Worm (Caenorhabditis elegans) whole organism, mixed stage, embryonic: Measurements from ENCODE around the gene aakg-5.
A peak's percentile ranks its signal among the peaks of the same experiment; 100 is the strongest.

Source experiments
- M03D4.4 ChIP-seq: sonication (generic microtip); optimal IDR thresholded peaks from 2 replicates; lab custom pipeline; 2017; ENCODE audit warnings: mild to moderate bottlenecking, missing genetic modification characterization, missing compliant biosample characterization
- bed-3 ChIP-seq: fragments of 200-800 bp; sonication (Bioruptor generic); optimal IDR thresholded peaks from 3 replicates; lab custom pipeline; 2018; ENCODE audit warnings: mild to moderate bottlenecking, missing genetic modification characterization, moderate library complexity, missing compliant biosample characterization
- blmp-1 ChIP-seq: fragments of 150-350 bp; optimal IDR thresholded peaks from 2 replicates; lab custom pipeline; 2014; ENCODE audit warnings: missing biosample characterization, missing genetic modification characterization
- ceh-39 ChIP-seq: fragments of 150-350 bp; optimal IDR thresholded peaks from 2 replicates; lab custom pipeline; 2014; ENCODE audit warnings: missing biosample characterization, missing genetic modification characterization
- ceh-43 ChIP-seq: fragments of 200-800 bp; sonication (Bioruptor generic); optimal IDR thresholded peaks from 2 replicates; lab custom pipeline; 2018; ENCODE audit warnings: mild to moderate bottlenecking, missing genetic modification characterization, moderate library complexity, missing compliant biosample characterization
- ceh-83 ChIP-seq: fragments of 200-800 bp; sonication (Bioruptor generic); optimal IDR thresholded peaks from 2 replicates; lab custom pipeline; 2018; ENCODE audit warnings: mild to moderate bottlenecking, missing genetic modification characterization, missing compliant biosample characterization
- ces-1 ChIP-seq: fragments of 150-350 bp; optimal IDR thresholded peaks from 2 replicates; lab custom pipeline; 2014; ENCODE audit warnings: missing biosample characterization, missing genetic modification reagents, missing genetic modification characterization
- cnd-1 ChIP-seq: fragments of 200-800 bp; sonication (Bioruptor generic); optimal IDR thresholded peaks from 2 replicates; lab custom pipeline; 2018; ENCODE audit warnings: mild to moderate bottlenecking, missing genetic modification characterization, missing compliant biosample characterization
- drap-1 ChIP-seq: fragments of 200-800 bp; sonication (Bioruptor generic); optimal IDR thresholded peaks from 3 replicates; lab custom pipeline; 2018; ENCODE audit warnings: mild to moderate bottlenecking, missing genetic modification characterization, missing compliant biosample characterization
- elt-1 ChIP-seq: sonication (generic microtip); optimal IDR thresholded peaks from 2 replicates; lab custom pipeline; 2017; ENCODE audit warnings: missing genetic modification characterization, mild to moderate bottlenecking, missing compliant biosample characterization, antibody characterized with exemption, moderate library complexity, borderline replicate concordance; ENCODE audit not compliant: insufficient read depth
- elt-3 ChIP-seq: fragments of 150-350 bp; optimal IDR thresholded peaks from 2 replicates; lab custom pipeline; 2014; ENCODE audit warnings: missing biosample characterization, missing genetic modification characterization
- flh-1 ChIP-seq: fragments of 200-800 bp; sonication (Bioruptor generic); optimal IDR thresholded peaks from 2 replicates; lab custom pipeline; 2018; ENCODE audit warnings: mild to moderate bottlenecking, missing genetic modification characterization, moderate library complexity, missing compliant biosample characterization
- ham-2 ChIP-seq: fragments of 200-800 bp; sonication (Bioruptor generic); optimal IDR thresholded peaks from 2 replicates; lab custom pipeline; 2018; ENCODE audit warnings: mild to moderate bottlenecking, missing genetic modification characterization, missing compliant biosample characterization
- hlh-1 ChIP-seq: fragments of 150-350 bp; optimal IDR thresholded peaks from 2 replicates; lab custom pipeline; 2014; ENCODE audit warnings: missing biosample characterization, missing genetic modification reagents, missing genetic modification characterization
- lin-13 ChIP-seq: fragments of 150-350 bp; optimal IDR thresholded peaks from 2 replicates; lab custom pipeline; 2014; ENCODE audit warnings: missing biosample characterization, missing genetic modification characterization
- lin-32 ChIP-seq: fragments of 200-800 bp; sonication (Bioruptor generic); optimal IDR thresholded peaks from 2 replicates; lab custom pipeline; 2018; ENCODE audit warnings: mild to moderate bottlenecking, missing genetic modification characterization, missing compliant biosample characterization
- mab-5 ChIP-seq: fragments of 150-350 bp; optimal IDR thresholded peaks from 2 replicates; lab custom pipeline; 2014; ENCODE audit warnings: missing biosample characterization, missing genetic modification characterization
- mep-1 ChIP-seq: fragments of 150-350 bp; optimal IDR thresholded peaks from 2 replicates; lab custom pipeline; 2017; ENCODE audit warnings: missing biosample characterization, missing genetic modification reagents, missing genetic modification characterization, inconsistent platforms
- mls-2 ChIP-seq: sonication (generic microtip); optimal IDR thresholded peaks from 2 replicates; lab custom pipeline; 2016; ENCODE audit warnings: mild to moderate bottlenecking, missing genetic modification characterization, moderate library complexity, missing compliant biosample characterization
- nhr-237 ChIP-seq: fragments of 150-350 bp; optimal IDR thresholded peaks from 2 replicates; lab custom pipeline; 2014; ENCODE audit warnings: missing biosample characterization, missing genetic modification characterization
- nhr-28 ChIP-seq: fragments of 150-350 bp; optimal IDR thresholded peaks from 2 replicates; lab custom pipeline; 2014; ENCODE audit warnings: missing biosample characterization, missing genetic modification characterization
- nhr-76 ChIP-seq: sonication (generic microtip); optimal IDR thresholded peaks from 2 replicates; lab custom pipeline; 2017; ENCODE audit warnings: missing biosample characterization, missing genetic modification characterization
- sem-2 ChIP-seq: fragments of 200-800 bp; sonication (Bioruptor generic); optimal IDR thresholded peaks from 2 replicates; lab custom pipeline; 2018; ENCODE audit warnings: mild to moderate bottlenecking, missing genetic modification characterization, missing compliant biosample characterization
- snpc-4 ChIP-seq: fragments of 150-350 bp; optimal IDR thresholded peaks from 2 replicates; lab custom pipeline; 2014; ENCODE audit warnings: missing biosample characterization, missing genetic modification characterization
- sptf-1 ChIP-seq: sonication (generic microtip); optimal IDR thresholded peaks from 2 replicates; lab custom pipeline; 2017; ENCODE audit warnings: mild to moderate bottlenecking, missing genetic modification characterization, moderate library complexity, missing compliant biosample characterization
- tbx-8 ChIP-seq: fragments of 200-800 bp; sonication (Bioruptor generic); optimal IDR thresholded peaks from 2 replicates; lab custom pipeline; 2018; ENCODE audit warnings: mild to moderate bottlenecking, missing genetic modification characterization, moderate library complexity, missing compliant biosample characterization
- unc-62 ChIP-seq: fragments of 150-350 bp; optimal IDR thresholded peaks from 2 replicates; lab custom pipeline; 2014; ENCODE audit warnings: missing biosample characterization, missing genetic modification reagents, missing genetic modification characterization
- zip-8 ChIP-seq: fragments of 150-350 bp; optimal IDR thresholded peaks from 2 replicates; lab custom pipeline; 2014; ENCODE audit warnings: missing biosample characterization, missing genetic modification characterization
- ztf-11 ChIP-seq: fragments of 150-350 bp; optimal IDR thresholded peaks from 2 replicates; lab custom pipeline; 2014; ENCODE audit warnings: missing biosample characterization, missing genetic modification characterization

The aakg-5 gene

ce11 chrII:9956116-9956515 lies 18.8 kb downstream of the aakg-5 start:
- TF ChIP-seq ces-1 (GFP tag; lab: Kevin White, UChicago) (peak; percentile 51), ceh-43 (no peak)

- TF ChIP-seq M03D4.4 (tag; lab: Kevin White, UChicago) = no peak
- TF ChIP-seq ham-2 (GFP tag; lab: Kevin White, UChicago) = no peak
- TF ChIP-seq zip-8 (tag; lab: Kevin White, UChicago) = no peak
- no peak for TF ChIP-seq lin-32 (GFP tag; lab: Kevin White, UChicago)
- TF ChIP-seq snpc-4 (tag; lab: Kevin White, UChicago) = no peak
- TF ChIP-seq sptf-1 = no peak
- no peak for TF ChIP-seq lin-13 (tag; lab: Kevin White, UChicago)
- TF ChIP-seq nhr-76 (tag; lab: Kevin White, UChicago) = no peak
- no peak for TF ChIP-seq unc-62
- TF ChIP-seq flh-1 (GFP tag; lab: Kevin White, UChicago) = no peak
- no peak for TF ChIP-seq ceh-83
- no peak for TF ChIP-seq hlh-1
- no peak for TF ChIP-seq bed-3
- no peak for TF ChIP-seq ceh-43
- no peak for TF ChIP-seq mab-5 (tag; lab: Kevin White, UChicago)
These were observed 20.0 kb downstream of the aakg-5 start, which contains the start of gene egl-43 for ce11 chrII:9954885-9955284. Gene egl-43, plus strand, starts transcription at chrII:9955185.

- TF ChIP-seq nhr-237 = no peak
- TF ChIP-seq lin-32 (GFP tag; lab: Kevin White, UChicago) = no peak
- TF ChIP-seq M03D4.4 (tag; lab: Kevin White, UChicago) = no peak
These were observed 23.1 kb downstream of the aakg-5 start for ce11 chrII:9951846-9952245.

ce11 chrII:9948662-9949061 lies 26.3 kb downstream of the aakg-5 start:
- TF ChIP-seq cnd-1 (tag; lab: Kevin White, UChicago) = no peak
- TF ChIP-seq zip-8 (tag; lab: Kevin White, UChicago) = no peak
- TF ChIP-seq elt-1 (tag; lab: Kevin White, UChicago) = no peak
- no peak for TF ChIP-seq nhr-76 (tag; lab: Kevin White, UChicago)
- no peak for TF ChIP-seq mep-1 (tag; lab: Kevin White, UChicago)
- no peak for TF ChIP-seq nhr-237
- no peak for TF ChIP-seq elt-3 (tag; lab: Kevin White, UChicago)
- TF ChIP-seq mab-5 (tag; lab: Kevin White, UChicago) = no peak
- TF ChIP-seq drap-1 (GFP tag; lab: Kevin White, UChicago) = no peak
- no peak for TF ChIP-seq bed-3
- no peak for TF ChIP-seq sem-2 (GFP tag; lab: Kevin White, UChicago)
- no peak for TF ChIP-seq ces-1 (GFP tag; lab: Kevin White, UChicago)
- no peak for TF ChIP-seq M03D4.4 (tag; lab: Kevin White, UChicago)
- TF ChIP-seq unc-62 = no peak
- TF ChIP-seq hlh-1 = no peak
- no peak for TF ChIP-seq lin-32 (GFP tag; lab: Kevin White, UChicago)

- TF ChIP-seq lin-32 (GFP tag; lab: Kevin White, UChicago) (no peak), bed-3 (no peak), cnd-1 (tag; lab: Kevin White, UChicago) (no peak), nhr-237 (no peak), sptf-1 (no peak), drap-1 (GFP tag; lab: Kevin White, UChicago) (no peak), mep-1 (tag; lab: Kevin White, UChicago) (no peak), ceh-43 (no peak), zip-8 (tag; lab: Kevin White, UChicago) (no peak), nhr-28 (no peak), ztf-11 (no peak), hlh-1 (no peak), tbx-8 (no peak), nhr-76 (tag; lab: Kevin White, UChicago) (no peak), blmp-1 (no peak), M03D4.4 (tag; lab: Kevin White, UChicago) (no peak), mls-2 (no peak), ceh-39 (tag; lab: Kevin White, UChicago) (no peak), lin-13 (tag; lab: Kevin White, UChicago) (no peak)
- TF ChIP-seq, all 35 proteins: peak for 0
These were observed 31.1 kb downstream of the aakg-5 start, which contains the start of gene flad-1 for ce11 chrII:9943837-9944236. Gene flad-1, plus strand, starts transcription at chrII:9944137.

- TF ChIP-seq ces-1 (GFP tag; lab: Kevin White, UChicago) (no peak), unc-62 (no peak), nhr-237 (no peak), mep-1 (tag; lab: Kevin White, UChicago) (no peak)
- TF ChIP-seq, all 35 proteins: peak for 0
These were observed 31.7 kb downstream of the aakg-5 start for ce11 chrII:9943246-9943645.
